Fruit fly (Drosophila melanogaster): ENCODE results near the gene CG44329.

The CG44329 gene

DNA sequence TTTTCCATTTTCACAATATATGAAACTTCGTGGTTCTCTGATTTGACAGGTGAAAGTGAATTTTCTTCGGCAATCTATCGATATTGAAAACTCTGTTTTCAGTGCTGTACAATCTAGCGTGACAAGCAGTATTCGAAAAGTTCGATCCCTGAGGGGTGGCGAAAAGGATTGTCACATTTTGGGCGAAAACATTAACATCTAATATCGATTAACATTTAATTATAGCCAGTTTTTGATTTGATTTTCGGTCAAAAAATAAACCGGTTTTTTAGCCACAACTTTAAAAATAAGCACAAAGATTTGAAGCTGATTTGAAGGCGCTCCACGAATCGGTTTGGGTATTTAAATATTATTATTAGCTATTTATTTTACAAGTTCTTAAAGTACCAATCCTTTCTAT lies at the start of gene CG44329:
CG44329 (minus strand) TSS at position 101 of the 400 bp plus-strand sequence.
- TF ChIP-seq bab1 (GFP tag; optimal IDR thresholded peaks at IDR 0.05) (no peak), CG12768 (GFP tag; optimal IDR thresholded peaks at IDR 0.05) (no peak), cnc (optimal IDR thresholded peaks at IDR 0.05) (no peak), CG1620 (GFP tag; optimal IDR thresholded peaks at IDR 0.05) (no peak), cic (GFP tag; optimal IDR thresholded peaks at IDR 0.05) (no peak)

DNA sequence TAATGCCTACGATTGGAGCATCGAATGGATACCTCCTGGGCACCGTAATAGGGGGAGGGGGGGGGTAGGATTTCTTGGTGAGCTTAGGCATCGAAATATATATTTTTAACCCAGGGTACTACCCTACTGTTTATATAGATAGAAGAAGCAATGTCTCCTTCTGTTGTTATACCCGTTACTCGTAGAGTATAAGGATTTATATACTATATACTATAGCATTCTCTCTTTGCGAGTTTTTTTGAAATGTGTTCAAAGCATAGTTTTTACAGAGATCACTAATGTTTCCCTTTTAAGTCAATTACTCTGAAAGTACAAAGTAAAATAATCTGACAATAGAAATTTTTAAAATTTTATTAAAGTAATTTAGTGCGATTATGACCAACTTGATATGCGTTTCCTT lies 40.7 kb upstream of the CG44329 start, which contains the start of gene CG43136:
CG43136 (plus strand) TSS at position 301 of the 400 bp plus-strand sequence.
- no peak for TF ChIP-seq kay (GFP tag; ENCODE audit: borderline replicate concordance)
- TF ChIP-seq Crg-1 (GFP tag; optimal IDR thresholded peaks at IDR 0.05) = no peak
- no peak for TF ChIP-seq Clk (GFP tag; optimal IDR thresholded peaks at IDR 0.05)
- no peak for TF ChIP-seq cic (GFP tag; optimal IDR thresholded peaks at IDR 0.05)
- TF ChIP-seq CG5204 (GFP tag; optimal IDR thresholded peaks at IDR 0.05) = no peak
- no peak for TF ChIP-seq CG14711 (tag; optimal IDR thresholded peaks at IDR 0.05)
- TF ChIP-seq ovo (GFP tag; optimal IDR thresholded peaks at IDR 0.05) = no peak

DNA sequence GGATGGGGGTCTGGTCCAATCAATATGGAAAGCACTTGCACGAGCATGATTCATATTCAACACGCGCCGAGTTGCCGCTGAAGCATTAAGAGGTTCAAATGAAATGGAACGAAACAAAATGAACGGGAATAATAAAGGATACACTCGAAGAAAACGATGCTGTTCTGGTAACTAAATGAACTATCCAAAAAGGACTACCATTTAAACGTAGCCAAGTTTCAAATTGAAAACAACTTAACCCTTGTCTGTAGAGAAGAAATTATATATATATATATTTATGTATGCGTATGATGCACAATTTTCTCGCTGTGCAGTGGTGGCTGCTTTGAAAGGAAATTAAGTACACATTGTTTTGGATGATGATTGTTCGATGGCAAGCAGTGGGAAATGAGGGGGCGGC lies 39.9 kb upstream of the CG44329 start:
- TF ChIP-seq kay (GFP tag; ENCODE audit: borderline replicate concordance) (no peak), cnc (optimal IDR thresholded peaks at IDR 0.05) (no peak), CG7101 (tag; optimal IDR thresholded peaks at IDR 0.05) (no peak), toe (GFP tag; optimal IDR thresholded peaks at IDR 0.05) (no peak), Clk (GFP tag; optimal IDR thresholded peaks at IDR 0.05) (no peak), CG33017 (tag; optimal IDR thresholded peaks at IDR 0.05) (no peak), Mnt (GFP tag; optimal IDR thresholded peaks at IDR 0.05) (no peak), Crg-1 (GFP tag; optimal IDR thresholded peaks at IDR 0.05) (no peak), cic (GFP tag; optimal IDR thresholded peaks at IDR 0.05) (no peak), bab1 (GFP tag; optimal IDR thresholded peaks at IDR 0.05) (no peak)

DNA sequence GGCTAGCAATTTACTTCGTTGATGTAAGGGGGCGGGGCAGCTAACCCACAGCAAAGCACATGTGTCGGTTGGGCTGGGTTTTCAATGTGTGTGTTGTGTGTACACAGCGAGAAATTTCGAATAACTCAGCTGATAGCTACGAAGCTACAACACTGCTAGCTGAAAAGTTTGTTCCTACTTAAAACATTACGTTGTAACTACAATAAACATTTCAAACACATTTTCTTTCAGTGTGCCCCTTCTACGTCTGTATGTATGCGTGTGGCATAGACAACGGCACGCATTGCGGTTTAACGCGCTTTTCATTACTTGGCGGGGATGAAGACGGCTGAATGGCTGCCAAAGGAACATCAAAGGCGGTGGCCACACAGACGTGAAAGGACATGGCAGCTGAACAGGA lies 34.8 kb upstream of the CG44329 start:
- no peak for TF ChIP-seq Hr96 (GFP tag; optimal IDR thresholded peaks at IDR 0.05)
- TF ChIP-seq CG1620 (GFP tag; optimal IDR thresholded peaks at IDR 0.05) = no peak
- TF ChIP-seq pad (GFP tag; optimal IDR thresholded peaks at IDR 0.05) = no peak

DNA sequence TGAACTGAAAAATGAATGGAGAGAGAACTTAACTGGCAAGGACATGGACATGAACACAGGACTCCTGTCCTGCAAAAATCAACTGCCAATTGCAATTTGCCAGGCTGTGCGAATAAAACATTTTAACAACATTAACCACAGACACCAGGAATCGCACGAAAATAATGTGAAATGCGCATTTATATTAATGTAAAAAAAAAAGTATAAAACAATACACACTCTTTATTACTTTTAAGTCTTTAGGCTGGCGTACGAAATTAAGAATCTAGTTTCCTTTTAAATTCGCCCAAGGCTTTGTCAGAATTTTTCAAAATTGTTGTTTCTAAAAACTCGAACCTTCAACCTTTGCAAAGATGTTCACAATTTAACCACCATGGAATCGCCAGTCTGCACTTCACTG lies 32.2 kb upstream of the CG44329 start, which contains the start of gene CG12729:
CG12729 (plus strand) TSS at position 301 of the 400 bp plus-strand sequence.
- TF ChIP-seq CG7045 (GFP tag; optimal IDR thresholded peaks at IDR 0.05) (no peak), cnc (optimal IDR thresholded peaks at IDR 0.05) (no peak), tj (GFP tag; optimal IDR thresholded peaks at IDR 0.05) (no peak), Hr96 (GFP tag; optimal IDR thresholded peaks at IDR 0.05) (no peak), CG1620 (GFP tag; optimal IDR thresholded peaks at IDR 0.05) (no peak), kay (GFP tag; ENCODE audit: borderline replicate concordance) (no peak), Crg-1 (GFP tag; optimal IDR thresholded peaks at IDR 0.05) (no peak), Clk (GFP tag; optimal IDR thresholded peaks at IDR 0.05) (no peak), CG12768 (GFP tag; optimal IDR thresholded peaks at IDR 0.05) (no peak), CG5204 (GFP tag; optimal IDR thresholded peaks at IDR 0.05) (no peak)

DNA sequence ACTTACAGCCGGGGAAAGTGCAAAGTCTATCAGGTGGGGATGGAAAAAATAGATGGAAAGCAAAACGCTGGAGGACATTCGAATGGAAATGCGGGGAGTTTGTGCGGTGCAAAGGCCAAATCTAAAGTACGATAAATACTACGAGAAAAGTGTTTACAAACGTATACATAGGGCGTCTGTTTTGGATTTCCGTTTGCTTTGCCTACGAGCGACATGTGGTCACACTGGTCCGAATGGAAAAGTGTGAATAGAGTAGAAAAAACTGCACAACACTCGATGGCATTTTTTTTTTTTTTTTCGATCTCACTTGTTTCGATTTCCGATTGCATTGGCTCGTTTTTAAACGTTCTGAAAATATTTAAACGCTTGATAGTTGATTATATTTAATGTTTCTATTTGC lies 27.0 kb upstream of the CG44329 start:
- no peak for TF ChIP-seq CG33017 (tag; optimal IDR thresholded peaks at IDR 0.05)
- TF ChIP-seq Clk (GFP tag; optimal IDR thresholded peaks at IDR 0.05) = no peak
- TF ChIP-seq Hr96 (GFP tag; optimal IDR thresholded peaks at IDR 0.05) = no peak

DNA sequence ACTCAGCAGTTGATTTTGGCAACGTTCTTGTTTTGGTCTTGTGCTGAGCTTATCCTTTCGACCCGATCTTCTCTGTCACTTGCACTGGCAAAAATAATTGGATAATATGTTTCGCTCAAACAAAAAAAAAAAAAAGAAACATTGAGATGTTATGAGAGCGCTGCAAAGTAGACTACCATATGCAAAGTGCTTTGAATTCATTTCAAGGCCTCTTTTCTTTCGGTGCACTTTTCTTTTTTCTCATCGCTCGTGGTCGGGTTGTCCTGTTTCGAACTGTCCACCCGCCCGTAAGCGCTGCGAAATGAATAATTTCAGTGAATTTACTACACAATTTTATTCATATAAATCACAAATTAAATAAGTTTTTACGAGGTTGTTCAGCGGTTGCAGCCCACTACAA lies 7.2 kb upstream of the CG44329 start:
- TF ChIP-seq CG12768 (GFP tag; optimal IDR thresholded peaks at IDR 0.05) (no peak), CG7045 (GFP tag; optimal IDR thresholded peaks at IDR 0.05) (no peak), CG11617 (GFP tag; optimal IDR thresholded peaks at IDR 0.05) (no peak), tj (GFP tag; optimal IDR thresholded peaks at IDR 0.05) (no peak), Crg-1 (GFP tag; optimal IDR thresholded peaks at IDR 0.05) (no peak), toe (GFP tag; optimal IDR thresholded peaks at IDR 0.05) (no peak), CG5204 (GFP tag; optimal IDR thresholded peaks at IDR 0.05) (no peak), CG1620 (GFP tag; optimal IDR thresholded peaks at IDR 0.05) (no peak), CG33017 (tag; optimal IDR thresholded peaks at IDR 0.05) (no peak), Clk (GFP tag; optimal IDR thresholded peaks at IDR 0.05) (no peak), Mnt (GFP tag; optimal IDR thresholded peaks at IDR 0.05) (no peak)

DNA sequence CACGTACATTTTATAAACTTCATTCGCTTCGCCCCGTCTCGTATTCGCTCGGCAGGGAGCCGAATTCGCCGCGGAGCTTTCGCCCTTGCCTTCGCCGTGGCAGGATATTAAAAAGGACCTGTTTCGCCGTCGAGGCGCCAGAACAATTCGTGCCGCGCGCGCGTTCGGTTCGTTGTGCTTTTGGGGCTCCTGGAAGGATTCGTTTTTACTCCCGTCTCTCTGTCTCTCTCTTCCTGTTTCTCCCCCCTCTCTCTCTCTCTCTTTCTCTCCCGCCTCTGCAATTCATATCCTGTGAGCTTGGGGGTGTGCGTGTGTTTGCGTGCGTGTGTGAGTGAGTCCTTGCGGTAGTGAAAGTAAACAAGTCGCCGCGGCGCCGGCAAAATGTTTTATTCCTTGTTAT lies 5.7 kb upstream of the CG44329 start, which contains the start of gene CG15765:
CG15765 (plus strand) TSS at position 132 of the 400 bp plus-strand sequence.
- TF ChIP-seq Mnt (GFP tag; optimal IDR thresholded peaks at IDR 0.05) = no peak
- no peak for TF ChIP-seq pad (GFP tag; optimal IDR thresholded peaks at IDR 0.05)
- no peak for TF ChIP-seq bab1 (GFP tag; optimal IDR thresholded peaks at IDR 0.05)
- TF ChIP-seq cic (GFP tag; optimal IDR thresholded peaks at IDR 0.05) = no peak
- TF ChIP-seq CG5204 (GFP tag; optimal IDR thresholded peaks at IDR 0.05) = no peak
- TF ChIP-seq Clk (GFP tag; optimal IDR thresholded peaks at IDR 0.05) = no peak
- no peak for TF ChIP-seq kay (GFP tag; ENCODE audit: borderline replicate concordance)
- no peak for TF ChIP-seq CG14711 (tag; optimal IDR thresholded peaks at IDR 0.05)
- no peak for TF ChIP-seq tj (GFP tag; optimal IDR thresholded peaks at IDR 0.05)

Data from whole organism, adult.